Worm (Caenorhabditis elegans) whole organism, L1 larva: ENCODE results near the gene R13A1.1.

Experiments
- ceh-82 ChIP-seq, 3 experiments: fragments of 150-350 bp in 1 of 3; sonication (generic microtip) in 2 of 3; optimal IDR thresholded peaks; 2 replicates each; lab custom pipeline; 2014 to 2017; ENCODE audit warnings: missing biosample characterization in 3 of 3, missing genetic modification characterization in 3 of 3
- ces-1 ChIP-seq: fragments of 150-350 bp; optimal IDR thresholded peaks from 2 replicates; lab custom pipeline; 2014; ENCODE audit warnings: missing biosample characterization, missing genetic modification reagents, missing genetic modification characterization
- elt-3 ChIP-seq, 6 experiments: fragments of 150-350 bp in 1 of 6; sonication (generic microtip); optimal IDR thresholded peaks; 2 replicates each; lab custom pipeline; 2017 to 2018; ENCODE audit warnings: missing biosample characterization in 6 of 6, missing genetic modification characterization in 6 of 6, inconsistent platforms in 1 of 6
- lin-39 ChIP-seq: fragments of 150-350 bp; optimal IDR thresholded peaks from 2 replicates; lab custom pipeline; 2014; ENCODE audit warnings: missing biosample characterization, missing genetic modification reagents, missing genetic modification characterization
- mab-9 ChIP-seq: fragments of 200-800 bp; sonication (Bioruptor generic); IDR thresholded peaks from 2 replicates; pipeline ENCODE4 v1.3.6; 2022; ENCODE audit warnings: missing genetic modification reagents, missing genetic modification characterization, missing compliant biosample characterization
- mdl-1 ChIP-seq, 2 experiments: fragments of 150-350 bp; optimal IDR thresholded peaks; 2 replicates each; lab custom pipeline; 2014 to 2017; ENCODE audit warnings: missing biosample characterization in 2 of 2, missing genetic modification characterization in 2 of 2, inconsistent platforms in 1 of 2
- nhr-90 ChIP-seq: sonication (generic microtip); optimal IDR thresholded peaks from 2 replicates; lab custom pipeline; 2016; ENCODE audit warnings: mild to moderate bottlenecking, missing genetic modification characterization, missing compliant biosample characterization; ENCODE audit not compliant: poor library complexity
- pag-3 ChIP-seq: sonication (generic microtip); optimal IDR thresholded peaks from 2 replicates; lab custom pipeline; 2017; ENCODE audit warnings: missing genetic modification characterization, mild to moderate bottlenecking, missing compliant biosample characterization, antibody characterized with exemption, borderline replicate concordance; ENCODE audit not compliant: insufficient read depth
- pax-3 ChIP-seq: fragments of 200-800 bp; sonication (Bioruptor generic); optimal IDR thresholded peaks from 2 replicates; lab custom pipeline; 2018; ENCODE audit warnings: mild to moderate bottlenecking, missing genetic modification characterization, moderate library complexity, missing compliant biosample characterization
- pqm-1 ChIP-seq: sonication (generic microtip); optimal IDR thresholded peaks from 3 replicates; lab custom pipeline; 2017; ENCODE audit warnings: missing biosample characterization, missing genetic modification characterization
- unc-86 ChIP-seq: sonication (generic microtip); optimal IDR thresholded peaks from 2 replicates; lab custom pipeline; 2016; ENCODE audit warnings: missing genetic modification characterization, missing compliant biosample characterization

ce11 chrIV:7176887-7177286, 43.0 kb upstream of the R13A1.1 start, which contains the start of gene str-44:
- no peak for TF ChIP-seq pax-3 (tag; lab: Kevin White, UChicago)
- no peak for TF ChIP-seq lin-39 (tag; lab: Kevin White, UChicago)
- TF ChIP-seq unc-86 (tag; lab: Kevin White, UChicago): no peak
- no peak for TF ChIP-seq ceh-82 (tag; optimal IDR thresholded peaks at IDR 0.05; lab: Kevin White, UChicago)
- TF ChIP-seq elt-3 (tag; optimal IDR thresholded peaks at IDR 0.05; lab: Kevin White, UChicago): no peak
- no peak for TF ChIP-seq nhr-90
- no peak for TF ChIP-seq mab-9 (GFP tag; lab: Robert Waterston, UW)
- TF ChIP-seq pqm-1 (tag; lab: Kevin White, UChicago): no peak
- no peak for TF ChIP-seq ces-1
- TF ChIP-seq pag-3 (tag; lab: Kevin White, UChicago): no peak
- TF ChIP-seq mdl-1 (tag; optimal IDR thresholded peaks at IDR 0.05; lab: Kevin White, UChicago): no peak
